Worm (Caenorhabditis elegans) whole organism, early embryonic: Measurements from ENCODE around the gene K01A6.5.

ENCODE experiments used
- B0310.2 ChIP-seq: sonication (generic microtip); optimal IDR thresholded peaks from 2 replicates; lab custom pipeline; 2016; ENCODE audit warnings: mild to moderate bottlenecking, missing genetic modification characterization, missing compliant biosample characterization
- ama-1 ChIP-seq: fragments of 150-350 bp; optimal IDR thresholded peaks from 2 replicates; lab custom pipeline; 2014
- ets-7 ChIP-seq: sonication (generic microtip); optimal IDR thresholded peaks from 2 replicates; lab custom pipeline; 2016; ENCODE audit warnings: missing genotype, missing genetic modification characterization, missing compliant biosample characterization
- flt-1 ChIP-seq: fragments of 200-800 bp; sonication (Bioruptor generic); IDR thresholded peaks from 2 replicates; pipeline ENCODE4 v1.3.6; 2022; ENCODE audit warnings: missing genetic modification characterization, missing compliant biosample characterization
- hmbx-1 ChIP-seq: sonication (generic microtip); optimal IDR thresholded peaks from 2 replicates; lab custom pipeline; 2016; ENCODE audit warnings: mild to moderate bottlenecking, missing genetic modification characterization, missing compliant biosample characterization
- hnd-1 ChIP-seq: sonication (generic microtip); optimal IDR thresholded peaks from 2 replicates; lab custom pipeline; 2016; ENCODE audit warnings: missing genetic modification characterization, missing compliant biosample characterization

DNA sequence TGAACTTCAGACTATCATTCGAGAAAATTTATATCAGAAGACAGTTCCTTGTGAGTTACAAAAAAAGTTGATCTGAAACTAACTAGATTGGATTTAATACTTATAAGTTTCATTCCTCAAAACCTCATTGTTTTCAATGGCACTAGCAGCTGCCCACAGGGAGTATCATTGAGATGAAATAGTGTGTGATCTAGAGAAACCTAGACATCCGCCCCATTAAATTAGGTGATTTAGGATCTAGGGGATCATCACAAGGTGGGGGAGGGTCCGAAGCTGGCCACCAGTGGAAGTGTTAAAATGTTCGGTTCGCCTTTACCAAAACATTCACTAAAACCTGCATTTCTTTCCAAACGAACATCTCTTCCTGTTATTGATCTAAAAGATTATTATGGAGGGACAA, 26.1 kb upstream of the K01A6.5 start:
- TF ChIP-seq flt-1 (GFP tag; lab: Robert Waterston, UW) (no peak), hmbx-1 (no peak), hnd-1 (tag; lab: Kevin White, UChicago) (no peak), ets-7 (tag; lab: Kevin White, UChicago) (no peak), B0310.2 (no peak), ama-1 (no peak)
